Fruit fly (Drosophila melanogaster) Kc167 (cell line): ENCODE results near the gene blp.
"Not testable (repeated sequence)": the region's sequence is repeated elsewhere in the genome, so short reads cannot be mapped to it uniquely, and the experiment has no call there.

Experiments
- Myc ChIP-seq: fragments of >200 bp; optimal IDR thresholded peaks from 2 replicates; lab custom pipeline; 2017; ENCODE audit warnings: missing external identifiers
- Sin3A ChIP-seq: fragments of >200 bp; optimal IDR thresholded peaks from 2 replicates; lab custom pipeline; 2018; ENCODE audit warnings: missing external identifiers
- h ChIP-seq: fragments of >200 bp; optimal IDR thresholded peaks from 3 replicates; lab custom pipeline; 2018; ENCODE audit warnings: missing external identifiers
- insv ChIP-seq: fragments of >200 bp; optimal IDR thresholded peaks from 3 replicates; lab custom pipeline; 2018; ENCODE audit warnings: missing external identifiers
- psq ChIP-seq: fragments of >200 bp; optimal IDR thresholded peaks from 2 replicates; lab custom pipeline; 2017; ENCODE audit warnings: missing external identifiers
- ttk ChIP-seq: sonication (Bioruptor generic); optimal IDR thresholded peaks from 2 replicates; lab custom pipeline; 2017; ENCODE audit warnings: missing external identifiers

The blp gene

dm6 chr3R:15933609-15934232 is at the start of gene blp, which contains the start of gene CG5478:
blp (plus strand) TSS chr3R:15933847.
CG5478 (minus strand) TSS chr3R:15933734.
- no peak for TF ChIP-seq insv (lab: Kevin White, UChicago)

DNA sequence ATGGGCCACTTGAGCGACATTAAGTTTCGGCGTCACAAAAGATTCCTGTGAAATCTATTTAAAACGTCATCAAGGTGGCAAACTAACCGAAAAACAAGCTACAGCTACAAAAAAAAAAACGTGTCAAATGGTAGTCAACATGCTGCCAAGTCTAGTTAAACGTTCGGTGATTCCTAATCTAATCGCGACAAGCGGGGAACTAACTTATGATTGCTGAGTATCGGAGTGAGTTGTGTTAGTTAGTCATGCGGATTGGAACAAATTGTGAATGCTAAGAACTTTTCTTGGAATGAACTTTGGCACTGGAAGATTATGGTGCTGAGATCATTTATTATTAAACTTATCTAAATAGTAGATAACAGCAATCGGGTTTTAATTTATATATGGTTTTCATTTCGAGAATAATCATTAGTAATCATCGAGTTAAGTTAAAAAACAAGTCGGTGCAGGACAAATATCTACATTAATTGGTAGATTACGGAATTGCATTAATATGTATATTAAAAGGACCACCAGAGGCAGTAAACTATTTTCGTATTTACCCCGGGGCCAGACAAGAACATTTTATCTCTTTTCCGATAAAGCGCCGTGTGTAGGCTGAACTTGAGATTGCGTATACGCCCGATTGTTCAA is 42.3 kb upstream of the blp start:
- no peak for TF ChIP-seq ttk
- no peak for TF ChIP-seq h (lab: Kevin White, UChicago)
- TF ChIP-seq Myc (lab: Kevin White, UChicago): no peak
- TF ChIP-seq psq: no peak
- TF ChIP-seq insv (lab: Kevin White, UChicago): no peak
- no peak for TF ChIP-seq Sin3A (lab: Kevin White, UChicago)

DNA sequence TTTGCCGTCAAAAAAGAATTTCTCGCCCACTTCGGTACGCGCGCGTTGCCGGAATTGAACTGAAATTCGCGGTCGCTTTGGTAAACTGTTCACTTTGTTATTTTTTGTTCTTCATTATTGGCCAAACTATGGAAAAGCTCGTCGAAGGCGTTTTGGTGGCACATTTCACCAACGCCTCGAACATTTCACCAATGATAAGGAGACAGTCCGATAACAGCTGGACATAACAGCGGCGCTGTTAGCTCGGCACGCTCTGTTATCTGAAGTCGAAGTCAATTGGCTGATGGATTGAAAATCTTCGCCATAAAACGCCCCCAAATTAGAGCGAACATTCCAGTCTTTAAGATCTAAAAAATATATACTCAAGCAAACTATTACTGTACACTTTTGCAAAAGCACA is 37.7 kb upstream of the blp start, which contains the start of gene CG14877:
CG14877 (minus strand) TSS at position 101 of the 400 bp plus-strand sequence.
- TF ChIP-seq ttk (no peak), Myc (lab: Kevin White, UChicago) (no peak), insv (lab: Kevin White, UChicago) (no peak), Sin3A (lab: Kevin White, UChicago) (no peak), psq (no peak), h (lab: Kevin White, UChicago) (no peak)

- no peak for TF ChIP-seq Sin3A (lab: Kevin White, UChicago)
- TF ChIP-seq ttk: no peak
Observed at dm6 chr3R:15898302-15898701, 35.3 kb upstream of the blp start.

- TF ChIP-seq h (lab: Kevin White, UChicago): no peak
- no peak for TF ChIP-seq psq
- TF ChIP-seq Sin3A (lab: Kevin White, UChicago): no peak
- no peak for TF ChIP-seq insv (lab: Kevin White, UChicago)
- TF ChIP-seq Myc (lab: Kevin White, UChicago): no peak
- no peak for TF ChIP-seq ttk
Observed at dm6 chr3R:15899650-15900049, 34.0 kb upstream of the blp start.

DNA sequence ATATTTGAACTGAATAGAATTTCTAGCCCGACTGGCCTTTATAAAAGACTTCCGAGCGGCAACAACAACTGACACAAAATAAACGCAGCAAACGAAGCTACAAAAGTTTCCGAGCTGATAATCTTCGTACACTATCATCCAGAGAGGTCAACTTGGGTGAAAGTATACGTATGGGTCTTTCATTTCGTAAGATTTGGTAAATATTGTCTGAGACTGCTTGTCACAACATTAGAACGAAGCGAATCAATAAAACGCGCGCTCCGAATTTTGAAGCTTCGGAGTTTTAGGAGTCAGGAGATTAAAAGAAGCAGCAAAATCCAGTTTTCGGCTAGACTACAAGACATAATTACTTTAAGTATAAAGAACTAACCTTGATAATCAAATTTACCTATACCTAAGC is 29.1 kb upstream of the blp start, which contains the start of gene glob1:
glob1 (minus strand) TSS at position 101 of the 400 bp plus-strand sequence.
- TF ChIP-seq psq; ttk; h (lab: Kevin White, UChicago): not testable (repeated sequence)

dm6 chr3R:15908098-15908497 is 25.5 kb upstream of the blp start, which contains the start of gene EndoU:
EndoU (plus strand) TSS chr3R:15908398.
- TF ChIP-seq Myc, h, Sin3A (lab: Kevin White, UChicago): not testable (repeated sequence)

dm6 chr3R:15913231-15913630 is 20.4 kb upstream of the blp start:
- no peak for TF ChIP-seq Myc (lab: Kevin White, UChicago)
- no peak for TF ChIP-seq insv (lab: Kevin White, UChicago)
- TF ChIP-seq ttk: no peak
- TF ChIP-seq h (lab: Kevin White, UChicago): no peak
- no peak for TF ChIP-seq Sin3A (lab: Kevin White, UChicago)
- no peak for TF ChIP-seq psq

DNA sequence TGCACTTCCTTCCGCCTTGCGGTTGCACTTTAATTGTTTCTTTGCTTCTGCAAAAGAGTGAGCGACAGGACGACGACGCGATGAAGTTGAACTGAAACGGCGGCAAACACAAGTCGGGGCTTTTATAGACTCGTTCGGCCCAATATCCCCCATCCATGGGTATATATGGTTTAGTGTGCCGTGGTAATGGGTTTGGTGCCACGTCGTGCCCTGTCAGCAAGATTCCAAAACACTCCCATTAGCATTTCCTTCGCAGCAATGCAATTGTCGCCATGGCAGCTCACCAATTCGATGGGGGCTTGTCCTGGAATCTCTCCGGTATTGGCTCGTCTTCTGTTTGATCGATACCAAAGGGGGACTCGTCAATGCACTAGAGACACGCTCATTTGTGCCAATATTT is 15.7 kb upstream of the blp start, which contains the start of gene CG45105:
CG45105 (minus strand) TSS at position 101 of the 400 bp plus-strand sequence.
- TF ChIP-seq Myc (lab: Kevin White, UChicago) (no peak), h (lab: Kevin White, UChicago) (no peak), insv (lab: Kevin White, UChicago) (no peak), psq (no peak), ttk (no peak), Sin3A (lab: Kevin White, UChicago) (no peak)

dm6 chr3R:15919367-15920228 is 14.0 kb upstream of the blp start:
- TF ChIP-seq insv (lab: Kevin White, UChicago) (no peak), Sin3A (lab: Kevin White, UChicago) (no peak), psq (no peak), Myc (lab: Kevin White, UChicago) (no peak), h (lab: Kevin White, UChicago) (no peak), ttk (no peak)

DNA sequence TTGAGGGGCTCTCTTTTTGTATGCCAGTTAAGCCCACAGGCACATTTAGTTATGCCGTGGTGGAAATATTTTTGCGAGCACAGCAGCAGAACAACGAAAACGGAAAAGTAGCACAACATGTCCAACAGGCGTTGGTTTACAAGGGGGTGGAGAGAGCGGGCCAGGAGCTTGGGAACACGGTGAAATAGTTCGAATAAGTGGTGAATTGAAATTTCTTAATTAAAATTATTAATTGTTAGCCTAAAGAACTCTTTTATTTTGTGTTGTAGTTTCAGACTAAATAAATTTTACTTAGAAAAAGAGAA is 13.5 kb upstream of the blp start:
- no peak for TF ChIP-seq insv (lab: Kevin White, UChicago)
- no peak for TF ChIP-seq Myc (lab: Kevin White, UChicago)
- no peak for TF ChIP-seq h (lab: Kevin White, UChicago)
- no peak for TF ChIP-seq Sin3A (lab: Kevin White, UChicago)
- no peak for TF ChIP-seq ttk
- TF ChIP-seq psq: no peak

- TF ChIP-seq ttk: no peak
- no peak for TF ChIP-seq Myc (lab: Kevin White, UChicago)
- TF ChIP-seq insv (lab: Kevin White, UChicago): no peak
- TF ChIP-seq Sin3A (lab: Kevin White, UChicago): no peak
- TF ChIP-seq h (lab: Kevin White, UChicago): no peak
- no peak for TF ChIP-seq psq
Observed at dm6 chr3R:15920751-15921156, 12.9 kb upstream of the blp start, which contains the start of gene Fbxl7. Fbxl7 (plus strand) TSS chr3R:15920898.
